In the genomic region with DNA sequence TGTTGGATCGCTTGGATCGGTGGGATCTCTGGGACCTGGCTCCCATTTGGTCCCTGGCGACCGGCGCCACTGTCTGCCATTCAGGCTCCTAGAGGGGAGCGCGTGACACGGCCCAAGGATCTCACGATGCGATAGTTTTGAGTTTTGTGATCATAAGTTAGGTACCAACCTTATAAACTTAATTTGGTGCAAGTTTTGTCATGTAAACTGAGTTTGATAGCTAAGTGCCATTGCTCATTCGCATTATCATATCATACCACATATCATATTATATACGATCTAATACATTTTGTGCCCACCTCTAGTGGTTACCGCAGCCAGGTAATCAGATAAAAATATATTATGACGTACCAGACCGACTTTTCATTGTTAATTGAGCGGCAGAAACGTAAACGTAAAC, we compare ENCODE assay signal across 4 fruit fly cellular contexts.
TF ChIP-seq lines count a peak whose summit lies in the region.

No protein-coding gene starts in this region.

- TF ChIP-seq CTCF in whole organism, embryonic (GFP tag; optimal IDR thresholded peaks at IDR 0.05; lab: Kevin White, UChicago): no peak

TF ChIP-seq in whole organism, embryonic, 481 proteins besides CTCF, POLR2A, EP300 and RAD21 (continues in another document):
- TF ChIP-seq CG11085 (GFP tag; IDR thresholded peaks at IDR 0.05; lab: Robert Waterston, UW): no peak
- TF ChIP-seq shn (GFP tag; optimal IDR thresholded peaks at IDR 0.05; lab: Kevin White, UChicago): no peak
- no peak for TF ChIP-seq fu2 (GFP tag; optimal IDR thresholded peaks at IDR 0.05; lab: Kevin White, UChicago)
- TF ChIP-seq mam (GFP tag; optimal IDR thresholded peaks at IDR 0.05; lab: Kevin White, UChicago): no peak
- TF ChIP-seq CG2875 (GFP tag; optimal IDR thresholded peaks at IDR 0.05; lab: Kevin White, UChicago): no peak
- no peak for TF ChIP-seq tgo (GFP tag; IDR thresholded peaks at IDR 0.05; lab: Robert Waterston, UW)
- TF ChIP-seq Gug (GFP tag; IDR thresholded peaks at IDR 0.05; lab: Robert Waterston, UW): no peak
- TF ChIP-seq CG15479 (GFP tag; optimal IDR thresholded peaks at IDR 0.05; lab: Kevin White, UChicago): no peak
- no peak for TF ChIP-seq MTF-1 (GFP tag; optimal IDR thresholded peaks at IDR 0.05; lab: Kevin White, UChicago; ENCODE audit: borderline replicate concordance)
- no peak for TF ChIP-seq CG4617 (GFP tag; optimal IDR thresholded peaks at IDR 0.05; lab: Kevin White, UChicago; ENCODE audit: borderline replicate concordance)
- TF ChIP-seq CG11456 (GFP tag; IDR thresholded peaks at IDR 0.05; lab: Robert Waterston, UW): peak; percentile 56; the same call in 1 of the 3 replicates
- TF ChIP-seq CG9609 (GFP tag; optimal IDR thresholded peaks at IDR 0.05; lab: Kevin White, UChicago): no peak
- TF ChIP-seq CG2120 (GFP tag; optimal IDR thresholded peaks at IDR 0.05; lab: Kevin White, UChicago): no peak
- no peak for TF ChIP-seq CG4854 (GFP tag; optimal IDR thresholded peaks at IDR 0.05; lab: Kevin White, UChicago)
- TF ChIP-seq Adf1 (GFP tag; IDR thresholded peaks at IDR 0.05; lab: Robert Waterston, UW): no peak
- no peak for TF ChIP-seq klu (GFP tag; IDR thresholded peaks at IDR 0.05; lab: Robert Waterston, UW)
- no peak for TF ChIP-seq usp (GFP tag; optimal IDR thresholded peaks at IDR 0.05; lab: Kevin White, UChicago)
- TF ChIP-seq Fer1 (GFP tag; optimal IDR thresholded peaks at IDR 0.05; lab: Kevin White, UChicago): no peak
- TF ChIP-seq vvl (GFP tag; IDR thresholded peaks at IDR 0.05; lab: Robert Waterston, UW): peak; percentile 7
- no peak for TF ChIP-seq CG2202 (tag; optimal IDR thresholded peaks at IDR 0.05; lab: Kevin White, UChicago)
- TF ChIP-seq CG7745 (tag; optimal IDR thresholded peaks at IDR 0.05; lab: Kevin White, UChicago): no peak
- TF ChIP-seq Hand (GFP tag; optimal IDR thresholded peaks at IDR 0.05; lab: Kevin White, UChicago): no peak

TF ChIP-seq in whole organism, prepupa, 60 proteins besides CTCF, POLR2A, EP300 and RAD21:
- peak; percentile 29 for TF ChIP-seq CG10669 (GFP tag; optimal IDR thresholded peaks at IDR 0.05; lab: Kevin White, UChicago)
- TF ChIP-seq eg (GFP tag; IDR thresholded peaks at IDR 0.05; lab: Robert Waterston, UW): peak; percentile 22; the same call in 1 of the 3 replicates
- TF ChIP-seq CG8632 (GFP tag; optimal IDR thresholded peaks at IDR 0.05; lab: Kevin White, UChicago): no peak
- TF ChIP-seq dsx (GFP tag; optimal IDR thresholded peaks at IDR 0.05; lab: Kevin White, UChicago; ENCODE audit: poor library complexity, severe bottlenecking): peak; percentile 64
- peak; percentile 37 for TF ChIP-seq CG6163 (GFP tag; IDR thresholded peaks at IDR 0.05; lab: Robert Waterston, UW)
- peak; percentile 86 for TF ChIP-seq CG3032 (tag; optimal IDR thresholded peaks at IDR 0.05; lab: Kevin White, UChicago)
- TF ChIP-seq Ets96B (tag; optimal IDR thresholded peaks at IDR 0.05; lab: Kevin White, UChicago): peak; percentile 84
- TF ChIP-seq Hr38 (GFP tag; optimal IDR thresholded peaks at IDR 0.05; lab: Kevin White, UChicago): no peak
- no peak for TF ChIP-seq CG16779 (tag; optimal IDR thresholded peaks at IDR 0.05; lab: Kevin White, UChicago)

TF ChIP-seq in whole organism, pupa, 21 proteins besides CTCF, POLR2A, EP300 and RAD21:
- TF ChIP-seq Pif1B (GFP tag; optimal IDR thresholded peaks at IDR 0.05; lab: Kevin White, UChicago) (no peak), EcR (GFP tag; optimal IDR thresholded peaks at IDR 0.05; lab: Kevin White, UChicago) (no peak), fd96Ca (GFP tag; IDR thresholded peaks at IDR 0.05; lab: Robert Waterston, UW) (peak; percentile 4; the same call in 2 of the 3 replicates), CG10348 (GFP tag; IDR thresholded peaks at IDR 0.05; lab: Robert Waterston, UW) (no peak), CG15710 (tag; optimal IDR thresholded peaks at IDR 0.05; lab: Kevin White, UChicago) (no peak), Ets98B (GFP tag; IDR thresholded peaks at IDR 0.05; lab: Robert Waterston, UW) (no peak), gl (tag; optimal IDR thresholded peaks at IDR 0.05; lab: Kevin White, UChicago) (no peak), CG4496 (GFP tag; IDR thresholded peaks at IDR 0.05; lab: Robert Waterston, UW) (no peak), CG13204 (GFP tag; optimal IDR thresholded peaks at IDR 0.05; lab: Kevin White, UChicago) (no peak), CG12605 (GFP tag; IDR thresholded peaks at IDR 0.05; lab: Robert Waterston, UW) (no peak; the same call in 1 of the 2 replicates), CG14655 (GFP tag; optimal IDR thresholded peaks at IDR 0.05; lab: Kevin White, UChicago) (peak; percentile 7), CG8159 (tag; optimal IDR thresholded peaks at IDR 0.05; lab: Kevin White, UChicago) (no peak), rn (GFP tag; IDR thresholded peaks at IDR 0.05; lab: Robert Waterston, UW) (0 out of 2 replicates have a peak, but pooled peaks have one; percentile 28)

TF ChIP-seq in whole organism, wandering third instar larva, 38 proteins besides CTCF, POLR2A, EP300 and RAD21:
- TF ChIP-seq CG9705 (GFP tag; optimal IDR thresholded peaks at IDR 0.05; lab: Kevin White, UChicago): no peak
- TF ChIP-seq HLH106 (tag; optimal IDR thresholded peaks at IDR 0.05; lab: Kevin White, UChicago): peak; percentile 75
TF ChIP-seq in whole organism, wandering third instar larva: peak in this region for 1.

Comparison
In these comparisons a context has a peak if more than half of its experiments do, and no peak if none do; other contexts are left out.
1. Of the 7 proteins assayed by ChIP-seq in both whole organism, embryonic and whole organism, prepupa: peak only in whole organism, embryonic: CG16779; only in whole organism, prepupa: none; in both: none; in neither: 6.